In genomic region chr3R:8884788-8885351, dm6 we compare ENCODE assay signal across 2 fruit fly cellular contexts.
TF ChIP-seq lines count a peak whose summit lies in the region.

No protein-coding gene starts in this region.

- TF ChIP-seq CTCF in whole organism, embryonic (GFP tag; optimal IDR thresholded peaks at IDR 0.05; lab: Kevin White, UChicago): no peak

TF ChIP-seq in whole organism, adult, 20 proteins besides CTCF, POLR2A, EP300 and RAD21:
- TF ChIP-seq toe (GFP tag; optimal IDR thresholded peaks at IDR 0.05; lab: Kevin White, UChicago) (no peak), kay (GFP tag; lab: Kevin White, UChicago; ENCODE audit: borderline replicate concordance) (peak; percentile 43)

TF ChIP-seq in whole organism, embryonic, 481 proteins besides CTCF, POLR2A, EP300 and RAD21:
- TF ChIP-seq oc (tag; optimal IDR thresholded peaks at IDR 0.05; lab: Kevin White, UChicago): peak; percentile 94
- TF ChIP-seq sens (GFP tag; lab: Kevin White, UChicago): peak; percentile 72
- peak; percentile 28; the same call in 1 of the 2 replicates for TF ChIP-seq vvl (GFP tag; IDR thresholded peaks at IDR 0.05; lab: Robert Waterston, UW)
- peak; percentile 48 for TF ChIP-seq sd (tag; optimal IDR thresholded peaks at IDR 0.05; lab: Kevin White, UChicago)
- peak; percentile 63; the same call in 2 of the 3 replicates for TF ChIP-seq CG2199 (GFP tag; IDR thresholded peaks at IDR 0.05; lab: Robert Waterston, UW)
- no peak for TF ChIP-seq CG11504 (tag; optimal IDR thresholded peaks at IDR 0.05; lab: Kevin White, UChicago)

Comparison
In these comparisons a context has a peak if more than half of its experiments do, and no peak if none do; other contexts are left out.
1. Of the 1 proteins assayed by ChIP-seq in both whole organism, embryonic and whole organism, adult: peak only in whole organism, embryonic: none; only in whole organism, adult: kay; in both: none; in neither: 0.